Fruit fly (Drosophila melanogaster): ENCODE data around the gene CG8209.

The CG8209 gene

DNA sequence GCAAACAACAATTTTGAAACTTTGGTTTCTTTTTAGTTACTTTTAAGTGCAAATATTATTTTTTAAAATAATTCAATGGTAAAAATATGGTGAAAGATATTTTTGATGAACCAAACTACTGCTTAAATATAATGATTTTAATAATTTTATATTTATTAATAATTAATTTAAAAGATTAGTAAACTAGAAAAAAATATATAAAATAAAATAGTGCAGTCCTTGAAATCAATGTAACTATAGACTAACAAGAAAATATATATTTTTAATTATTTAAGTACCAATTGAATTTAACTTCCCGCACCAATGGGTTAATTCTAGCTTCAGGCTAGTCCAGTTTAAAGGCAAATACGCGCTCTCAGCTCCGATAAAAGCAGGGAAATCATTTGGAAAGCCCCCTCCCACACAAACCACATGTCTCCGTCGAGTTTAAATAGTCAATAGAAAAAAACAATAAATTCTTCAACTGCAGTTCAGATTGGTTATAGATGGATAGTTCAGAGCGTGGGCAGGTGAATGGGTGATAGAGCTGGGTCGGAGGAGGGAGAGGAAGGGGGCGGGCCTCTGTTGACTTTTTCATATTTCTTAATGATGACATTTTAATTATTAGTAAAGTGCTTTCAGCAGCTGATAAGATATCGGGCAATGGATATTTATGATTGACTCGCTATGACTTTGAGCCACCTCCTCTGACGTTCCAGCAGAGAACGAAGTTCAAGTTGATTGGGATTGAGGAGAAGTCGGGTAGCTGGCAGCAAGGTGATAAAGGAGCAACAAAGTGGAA, 14.0 kb upstream of the CG8209 start (continued):
- TF ChIP-seq CG14710 (tag; optimal IDR thresholded peaks at IDR 0.05): peak; percentile 55
- TF ChIP-seq gem (tag; optimal IDR thresholded peaks at IDR 0.05): peak; percentile 62
- 0 out of 3 replicates have a peak, but pooled peaks have one; percentile 47 for TF ChIP-seq ci (GFP tag; IDR thresholded peaks at IDR 0.05)
- no peak for TF ChIP-seq wor (GFP tag; IDR thresholded peaks at IDR 0.05)
- peak; percentile 63 for TF ChIP-seq sqz (GFP tag; optimal IDR thresholded peaks at IDR 0.05)
- TF ChIP-seq CG1603 (tag; optimal IDR thresholded peaks at IDR 0.05): peak; percentile 15
- peak; percentile 29 for TF ChIP-seq Sox102F (GFP tag; optimal IDR thresholded peaks at IDR 0.05)

DNA sequence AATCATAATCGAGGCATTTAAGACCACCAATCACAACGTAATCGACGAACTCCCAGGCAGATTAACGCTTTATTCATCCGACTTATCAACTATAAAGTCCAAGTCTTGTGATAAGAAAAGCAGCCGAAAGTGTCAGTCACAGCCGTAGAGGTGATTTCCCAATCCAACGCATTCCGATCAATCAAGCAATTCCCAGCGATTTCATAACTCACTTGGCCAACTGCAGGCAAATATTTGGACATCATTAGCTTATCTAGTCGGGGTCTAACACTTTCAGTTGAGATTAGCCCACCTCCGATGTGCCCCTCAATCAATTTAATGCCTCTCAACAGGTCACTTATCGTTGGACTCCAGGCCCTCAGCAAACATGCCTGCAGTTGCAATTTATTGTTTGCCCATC, 13.2 kb upstream of the CG8209 start:
- peak; percentile 10 for TF ChIP-seq mirr (GFP tag; optimal IDR thresholded peaks at IDR 0.05)
- no peak for TF ChIP-seq CG10543 (GFP tag; optimal IDR thresholded peaks at IDR 0.05)
- TF ChIP-seq exex (tag; optimal IDR thresholded peaks at IDR 0.05): peak; percentile 71
- TF ChIP-seq Lim3 (GFP tag; IDR thresholded peaks at IDR 0.05): 0 out of 2 replicates have a peak, but pooled peaks have one; percentile 35
- TF ChIP-seq unc-4 (GFP tag; IDR thresholded peaks at IDR 0.05; ENCODE audit: partially characterized antibody): no peak
- TF ChIP-seq HLH4C (GFP tag; IDR thresholded peaks at IDR 0.05; ENCODE audit: partially characterized antibody): no peak
- no peak for TF ChIP-seq CG9215 (GFP tag; IDR thresholded peaks at IDR 0.05)
- no peak for TF ChIP-seq Oli (tag; optimal IDR thresholded peaks at IDR 0.05)
- TF ChIP-seq CG14050 (GFP tag; IDR thresholded peaks at IDR 0.05): no peak
- TF ChIP-seq sd (tag; optimal IDR thresholded peaks at IDR 0.05): peak; percentile 79

DNA sequence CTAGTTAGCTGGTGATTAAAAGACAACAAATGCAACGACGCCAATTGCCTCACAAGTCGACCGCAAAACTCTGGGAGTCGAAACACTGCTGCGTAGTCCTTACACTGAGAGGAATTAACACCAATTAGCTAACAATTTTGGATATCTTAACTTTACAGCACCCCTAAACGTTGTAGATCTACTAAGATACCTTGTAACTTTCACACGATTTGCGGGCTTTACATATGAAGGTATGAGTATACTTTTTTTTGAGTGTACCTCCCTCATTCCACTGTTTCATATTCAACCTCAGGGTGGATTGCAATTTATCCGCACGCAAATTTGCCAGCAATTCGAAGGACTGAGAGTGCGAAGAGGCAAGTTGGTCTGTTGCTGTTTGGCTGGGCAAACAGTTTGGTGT, 12.7 kb upstream of the CG8209 start:
- no peak for TF ChIP-seq CG3838 (GFP tag; optimal IDR thresholded peaks at IDR 0.05)
- peak; percentile 26 for TF ChIP-seq Chrac-16 (GFP tag; optimal IDR thresholded peaks at IDR 0.05)
- peak; percentile 35 for TF ChIP-seq gem (tag; optimal IDR thresholded peaks at IDR 0.05)
- no peak for TF ChIP-seq Atf6 (GFP tag; IDR thresholded peaks at IDR 0.05)
- no peak for TF ChIP-seq CG16815 (GFP tag; optimal IDR thresholded peaks at IDR 0.05)
- no peak for TF ChIP-seq CG10654 (GFP tag; optimal IDR thresholded peaks at IDR 0.05)
- TF ChIP-seq Dad (GFP tag; optimal IDR thresholded peaks at IDR 0.05): no peak
- peak; percentile 36 for TF ChIP-seq dmrt11E (tag; optimal IDR thresholded peaks at IDR 0.05)
- TF ChIP-seq ara (GFP tag; IDR thresholded peaks at IDR 0.05): no peak
- TF ChIP-seq esg (GFP tag; conservative IDR thresholded peaks at IDR 0.05): no peak
- no peak for TF ChIP-seq pan (optimal IDR thresholded peaks at IDR 0.05)
- peak in 1 of 2 experiments; percentile 10 for TF ChIP-seq pan (GFP tag; optimal IDR thresholded peaks at IDR 0.05 in 1 of 2, IDR thresholded peaks at IDR 0.05 in 1 of 2)
- TF ChIP-seq mirr (GFP tag; optimal IDR thresholded peaks at IDR 0.05): no peak
- TF ChIP-seq YL-1 (GFP tag; optimal IDR thresholded peaks at IDR 0.05): no peak
- no peak for TF ChIP-seq cg (GFP tag; optimal IDR thresholded peaks at IDR 0.05)
- TF ChIP-seq sim (GFP tag; IDR thresholded peaks at IDR 0.05): no peak
- TF ChIP-seq HLH54F (GFP tag; optimal IDR thresholded peaks at IDR 0.05): no peak
- TF ChIP-seq CG12299 (tag; optimal IDR thresholded peaks at IDR 0.05): no peak
- no peak for TF ChIP-seq CG43689 (GFP tag; IDR thresholded peaks at IDR 0.05)
- no peak for TF ChIP-seq CTCF (GFP tag; optimal IDR thresholded peaks at IDR 0.05)
- no peak for TF ChIP-seq CG2116 (GFP tag; optimal IDR thresholded peaks at IDR 0.05)
- no peak for TF ChIP-seq CG13775 (GFP tag; optimal IDR thresholded peaks at IDR 0.05)
- TF ChIP-seq crol (GFP tag; IDR thresholded peaks at IDR 0.05): no peak
- TF ChIP-seq so (GFP tag; IDR thresholded peaks at IDR 0.05): no peak
- peak; percentile 21 for TF ChIP-seq CG18262 (tag; optimal IDR thresholded peaks at IDR 0.05)
- no peak for TF ChIP-seq Dek (tag; optimal IDR thresholded peaks at IDR 0.05)
- no peak for TF ChIP-seq ash1 (GFP tag; optimal IDR thresholded peaks at IDR 0.05)
- no peak for TF ChIP-seq Optix (GFP tag; IDR thresholded peaks at IDR 0.05)
- TF ChIP-seq prd (optimal IDR thresholded peaks at IDR 0.05): no peak
- peak; percentile 50; the same call in 2 of the 3 replicates for TF ChIP-seq prd (GFP tag; IDR thresholded peaks at IDR 0.05)
- TF ChIP-seq MESR4 (GFP tag; optimal IDR thresholded peaks at IDR 0.05): no peak
- TF ChIP-seq Hr78 (GFP tag; optimal IDR thresholded peaks at IDR 0.05): no peak
- TF ChIP-seq Ada2b (GFP tag; IDR thresholded peaks at IDR 0.05): no peak
